Fruit fly (Drosophila melanogaster) whole organism, embryonic: Measurements from ENCODE around the gene Dis3l2.

Source experiments
- Atf3 ChIP-seq: fragments of 200-800 bp; sonication (Bioruptor generic); optimal IDR thresholded peaks from 3 replicates; lab custom pipeline; 2016; ENCODE audit warnings: missing biosample characterization, missing genetic modification characterization
- CG10209 ChIP-seq: fragments of 200-800 bp; sonication (Bioruptor generic); optimal IDR thresholded peaks from 3 replicates; lab custom pipeline; 2017; ENCODE audit warnings: missing biosample characterization, mild to moderate bottlenecking, missing genetic modification characterization, missing genetic modification reagents
- CG10267 ChIP-seq: fragments of 200-800 bp; sonication (Bioruptor generic); optimal IDR thresholded peaks from 2 replicates; lab custom pipeline; 2018; ENCODE audit warnings: missing biosample characterization, mild to moderate bottlenecking, missing genetic modification characterization, moderate library complexity
- CG10274 ChIP-seq: fragments of 200-800 bp; sonication (Bioruptor generic); optimal IDR thresholded peaks from 3 replicates; lab custom pipeline; 2017; ENCODE audit warnings: missing biosample characterization, mild to moderate bottlenecking, missing genetic modification characterization
- CG10543 ChIP-seq: fragments of 200-800 bp; sonication (Bioruptor generic); optimal IDR thresholded peaks from 3 replicates; lab custom pipeline; 2017; ENCODE audit warnings: missing biosample characterization, mild to moderate bottlenecking, missing genetic modification characterization, moderate library complexity
- CG11398 ChIP-seq: fragments of 200-800 bp; sonication (Bioruptor generic); optimal IDR thresholded peaks from 2 replicates; lab custom pipeline; 2016; ENCODE audit warnings: missing biosample characterization, missing genetic modification characterization
- CG11456 ChIP-seq: fragments of 200-800 bp; sonication (Bioruptor generic); IDR thresholded peaks from 3 replicates; pipeline ENCODE4 v1.3.6; 2022; ENCODE audit warnings: missing biosample characterization, missing genetic modification characterization
- CG11723 ChIP-seq: fragments of 200-800 bp; sonication (Bioruptor generic); optimal IDR thresholded peaks from 2 replicates; lab custom pipeline; 2017; ENCODE audit warnings: missing biosample characterization, mild to moderate bottlenecking, missing genetic modification characterization
- CG12155 ChIP-seq: fragments of 200-800 bp; sonication (Bioruptor generic); optimal IDR thresholded peaks from 3 replicates; lab custom pipeline; 2016; ENCODE audit warnings: missing biosample characterization, missing genetic modification characterization
- CG14050 ChIP-seq: fragments of 200-800 bp; sonication (Bioruptor generic); IDR thresholded peaks from 3 replicates; pipeline ENCODE4 v1.3.6; 2022; ENCODE audit warnings: missing biosample characterization, missing genetic modification characterization
- CG31441 ChIP-seq: fragments of 200-800 bp; sonication (Bioruptor generic); IDR thresholded peaks from 2 replicates; pipeline ENCODE4 v1.3.6; 2022; ENCODE audit warnings: missing biosample characterization, missing genetic modification characterization
- CG32772 ChIP-seq: fragments of 200-800 bp; sonication (Bioruptor generic); IDR thresholded peaks from 2 replicates; pipeline ENCODE4 v1.3.6; 2022; ENCODE audit warnings: missing biosample characterization, missing genetic modification characterization
- CG3407 ChIP-seq: fragments of 200-800 bp; sonication (Bioruptor generic); optimal IDR thresholded peaks from 2 replicates; lab custom pipeline; 2018; ENCODE audit warnings: missing biosample characterization, mild to moderate bottlenecking, missing genetic modification characterization
- CG34224 ChIP-seq: fragments of 200-800 bp; sonication (Bioruptor generic); IDR thresholded peaks from 3 replicates; pipeline ENCODE4 v1.3.6; 2022; ENCODE audit warnings: missing biosample characterization, missing genetic modification characterization; ENCODE audit not compliant: partially characterized antibody
- CG34376 ChIP-seq: fragments of 200-800 bp; sonication (Bioruptor generic); optimal IDR thresholded peaks from 2 replicates; lab custom pipeline; 2018; ENCODE audit warnings: missing biosample characterization, mild to moderate bottlenecking, missing genetic modification characterization
- CG34422 ChIP-seq: fragments of 200-800 bp; sonication (Bioruptor generic); IDR thresholded peaks from 3 replicates; pipeline ENCODE4 v1.3.6; 2022; ENCODE audit warnings: missing biosample characterization, missing genetic modification characterization
- CG3995 ChIP-seq: fragments of 200-800 bp; sonication (Bioruptor generic); optimal IDR thresholded peaks from 3 replicates; lab custom pipeline; 2016; ENCODE audit warnings: missing biosample characterization, missing genetic modification characterization
- CG6272 ChIP-seq: fragments of 200-800 bp; sonication (Bioruptor generic); IDR thresholded peaks from 2 replicates; pipeline ENCODE4 v1.3.6; 2022; ENCODE audit warnings: missing biosample characterization, missing genetic modification characterization
- CG9437 ChIP-seq: fragments of 200-800 bp; sonication (Bioruptor generic); optimal IDR thresholded peaks from 2 replicates; lab custom pipeline; 2018; ENCODE audit warnings: missing biosample characterization, mild to moderate bottlenecking, missing genetic modification characterization
- CG9609 ChIP-seq: fragments of 200-800 bp; sonication (Bioruptor generic); optimal IDR thresholded peaks from 3 replicates; lab custom pipeline; 2016; ENCODE audit warnings: missing biosample characterization, missing genetic modification characterization
- Dek ChIP-seq: fragments of 200-800 bp; sonication (Bioruptor generic); optimal IDR thresholded peaks from 3 replicates; lab custom pipeline; 2019; ENCODE audit warnings: missing biosample characterization, mild to moderate bottlenecking, missing genetic modification characterization, moderate library complexity
- Doc2 ChIP-seq: fragments of 200-800 bp; sonication (Bioruptor generic); IDR thresholded peaks from 2 replicates; pipeline ENCODE4 v1.3.6; 2022; ENCODE audit warnings: missing biosample characterization, missing genetic modification characterization
- Eip74EF ChIP-seq, 2 experiments: fragments of 200-800 bp in 1 of 2; fragments of >200 bp in 1 of 2; sonication (Bioruptor generic) in 1 of 2; optimal IDR thresholded peaks; 2 replicates each; lab custom pipeline; 2017 to 2019; ENCODE audit warnings: missing biosample characterization in 2 of 2, missing genetic modification characterization in 2 of 2, mild to moderate bottlenecking in 1 of 2, moderate library complexity in 1 of 2
- Nf-YA ChIP-seq: fragments of 200-800 bp; sonication (Bioruptor generic); IDR thresholded peaks from 2 replicates; pipeline ENCODE4 v1.3.6; 2022; ENCODE audit warnings: missing biosample characterization, missing genetic modification characterization
- Side ChIP-seq: fragments of 200-800 bp; sonication (Bioruptor generic); optimal IDR thresholded peaks from 2 replicates; lab custom pipeline; 2016; ENCODE audit warnings: missing biosample characterization, missing genetic modification characterization
- Spps ChIP-seq: fragments of 200-800 bp; sonication (Bioruptor generic); optimal IDR thresholded peaks from 2 replicates; lab custom pipeline; 2018; ENCODE audit warnings: missing biosample characterization, mild to moderate bottlenecking, missing genetic modification characterization
- al ChIP-seq: fragments of 200-800 bp; sonication (Bioruptor generic); IDR thresholded peaks from 2 replicates; pipeline ENCODE4 v1.3.6; 2022; ENCODE audit warnings: missing biosample characterization, missing genetic modification characterization
- bbx ChIP-seq: fragments of 200-800 bp; sonication (Bioruptor generic); IDR thresholded peaks from 2 replicates; pipeline ENCODE4 v1.3.6; 2022; ENCODE audit warnings: missing biosample characterization, missing genetic modification characterization; ENCODE audit not compliant: partially characterized antibody
- bsh ChIP-seq, 2 experiments: fragments of 200-800 bp; sonication (Bioruptor generic); optimal IDR thresholded peaks; 2 replicates each; lab custom pipeline; 2017 to 2018; ENCODE audit warnings: mild to moderate bottlenecking in 2 of 2, missing biosample characterization in 2 of 2, missing genetic modification characterization in 2 of 2, moderate library complexity in 1 of 2
- croc ChIP-seq: fragments of 200-800 bp; sonication (Bioruptor generic); conservative IDR thresholded peaks from 3 replicates; pipeline ENCODE4 v1.3.6; 2022; ENCODE audit warnings: missing biosample characterization, missing genetic modification characterization
- dimm ChIP-seq: fragments of 200-800 bp; sonication (Bioruptor generic); IDR thresholded peaks from 2 replicates; pipeline ENCODE4 v1.3.6; 2022; ENCODE audit warnings: missing biosample characterization, missing genetic modification characterization
- dmrt99B ChIP-seq: fragments of 200-800 bp; sonication (Bioruptor generic); optimal IDR thresholded peaks from 2 replicates; lab custom pipeline; 2018; ENCODE audit warnings: missing biosample characterization, mild to moderate bottlenecking, missing genetic modification characterization, moderate library complexity
- eyg ChIP-seq: fragments of 200-800 bp; sonication (Bioruptor generic); optimal IDR thresholded peaks from 3 replicates; lab custom pipeline; 2016; ENCODE audit warnings: missing biosample characterization, missing genetic modification characterization
- fru ChIP-seq: fragments of >200 bp; optimal IDR thresholded peaks from 2 replicates; lab custom pipeline; 2017
- mirr ChIP-seq: fragments of 200-800 bp; sonication (Bioruptor generic); optimal IDR thresholded peaks from 3 replicates; lab custom pipeline; 2018; ENCODE audit warnings: missing biosample characterization, mild to moderate bottlenecking, missing genetic modification characterization
- mld ChIP-seq: fragments of 200-800 bp; sonication (Bioruptor generic); IDR thresholded peaks from 3 replicates; pipeline ENCODE4 v1.3.6; 2022; ENCODE audit warnings: missing biosample characterization, missing genetic modification characterization; ENCODE audit not compliant: partially characterized antibody
- nerfin-1 ChIP-seq: fragments of 200-800 bp; sonication (Bioruptor generic); optimal IDR thresholded peaks from 3 replicates; lab custom pipeline; 2019; ENCODE audit warnings: missing biosample characterization, mild to moderate bottlenecking, missing genetic modification characterization, moderate library complexity
- otp ChIP-seq: fragments of 200-800 bp; sonication (Bioruptor generic); IDR thresholded peaks from 3 replicates; pipeline ENCODE4, ENCODE4 v1.3.6; 2022; ENCODE audit warnings: missing biosample characterization, missing genetic modification characterization
- p53 ChIP-seq: fragments of 200-800 bp; sonication (Bioruptor generic); optimal IDR thresholded peaks from 2 replicates; lab custom pipeline; 2016; ENCODE audit warnings: missing biosample characterization, missing genetic modification characterization
- pb ChIP-seq: fragments of 200-800 bp; sonication (Bioruptor generic); optimal IDR thresholded peaks from 3 replicates; lab custom pipeline; 2016; ENCODE audit warnings: missing biosample characterization, missing genetic modification characterization
- pho ChIP-seq: fragments of 200-800 bp; sonication (Bioruptor generic); optimal IDR thresholded peaks from 2 replicates; lab custom pipeline; 2016; ENCODE audit warnings: missing biosample characterization, missing genetic modification characterization
- sd ChIP-seq: fragments of 200-800 bp; sonication (Bioruptor generic); optimal IDR thresholded peaks from 3 replicates; lab custom pipeline; 2018; ENCODE audit warnings: missing biosample characterization, mild to moderate bottlenecking, missing genetic modification characterization, moderate library complexity
- so ChIP-seq: fragments of 200-800 bp; sonication (Bioruptor generic); IDR thresholded peaks from 3 replicates; pipeline ENCODE4 v1.3.6; 2022; ENCODE audit warnings: missing biosample characterization, missing genetic modification characterization
- ssp ChIP-seq: fragments of 200-800 bp; sonication (Bioruptor generic); IDR thresholded peaks from 2 replicates; pipeline ENCODE4 v1.3.6; 2022; ENCODE audit warnings: missing biosample characterization, missing genetic modification characterization
- tll ChIP-seq, 2 experiments: fragments of 200-800 bp in 1 of 2; fragments of >200 bp in 1 of 2; sonication (Bioruptor generic) in 1 of 2; optimal IDR thresholded peaks; 2 replicates each; lab custom pipeline; 2017 to 2019; ENCODE audit warnings: missing biosample characterization in 2 of 2, missing genetic modification characterization in 2 of 2, mild to moderate bottlenecking in 1 of 2, moderate library complexity in 1 of 2
- trem ChIP-seq: fragments of 200-800 bp; optimal IDR thresholded peaks from 3 replicates; lab custom pipeline; 2019; ENCODE audit warnings: missing biosample characterization, mild to moderate bottlenecking, missing genetic modification characterization, moderate library complexity
- trh ChIP-seq: fragments of 200-800 bp; sonication (Bioruptor generic); optimal IDR thresholded peaks from 2 replicates; lab custom pipeline; 2016; ENCODE audit warnings: missing biosample characterization, missing genetic modification characterization
- tup ChIP-seq: fragments of 200-800 bp; sonication (Bioruptor generic); optimal IDR thresholded peaks from 2 replicates; lab custom pipeline; 2016; ENCODE audit warnings: missing biosample characterization, mild to moderate bottlenecking, missing genetic modification characterization, moderate library complexity
- wor ChIP-seq: fragments of 200-800 bp; sonication (Bioruptor generic); IDR thresholded peaks from 2 replicates; pipeline ENCODE4 v1.3.6; 2022; ENCODE audit warnings: missing biosample characterization, missing genetic modification characterization

Gene Dis3l2

dm6 chr3L:224004-224951, 11.8 kb downstream of the Dis3l2 start (continued):
- TF ChIP-seq mirr (peak; percentile 31), CG14050 (GFP tag; lab: Robert Waterston, UW) (no peak; the same call in 2 of the 3 replicates), Atf3 (GFP tag; lab: Kevin White, UChicago) (peak; percentile 1), nerfin-1 (tag; lab: Kevin White, UChicago) (no peak), CG10209 (no peak), CG11723 (GFP tag; lab: Kevin White, UChicago) (no peak), tup (GFP tag; lab: Kevin White, UChicago) (peak; percentile 14), croc (no peak), dimm (GFP tag; lab: Robert Waterston, UW) (no peak), eyg (no peak), CG10274 (GFP tag; lab: Kevin White, UChicago) (no peak), p53 (GFP tag; lab: Kevin White, UChicago) (no peak), CG34422 (GFP tag; lab: Robert Waterston, UW) (peak; percentile 76), fru (no peak), ssp (GFP tag; lab: Robert Waterston, UW) (no peak), CG32772 (GFP tag; lab: Robert Waterston, UW) (no peak), CG6272 (GFP tag; lab: Robert Waterston, UW) (0 out of 2 replicates have a peak, but pooled peaks have one; percentile 21), CG31441 (GFP tag; lab: Robert Waterston, UW) (no peak), bsh (GFP tag; optimal IDR thresholded peaks at IDR 0.05; lab: Kevin White, UChicago) (no peak), Dek (no peak), Spps (tag; lab: Kevin White, UChicago) (no peak), tll (GFP tag; optimal IDR thresholded peaks at IDR 0.05; lab: Kevin White, UChicago) (no peak), CG12155 (no peak), CG9609 (no peak), CG10267 (tag; lab: Kevin White, UChicago) (no peak), Side (no peak), dmrt99B (tag; lab: Kevin White, UChicago) (no peak), CG9437 (no peak), bbx (GFP tag; lab: Robert Waterston, UW) (peak; percentile 64), CG34376 (GFP tag; lab: Kevin White, UChicago) (peak; percentile 64), CG34224 (GFP tag; lab: Robert Waterston, UW) (no peak), otp (peak; percentile 10; the same call in 1 of the 3 replicates), trh (GFP tag; lab: Kevin White, UChicago) (no peak), so (GFP tag; lab: Robert Waterston, UW) (peak; percentile 17; the same call in 1 of the 3 replicates), CG10543 (peak; percentile 90), Nf-YA (GFP tag; lab: Robert Waterston, UW) (no peak), CG11456 (GFP tag; lab: Robert Waterston, UW) (peak; percentile 57; the same call in 2 of the 3 replicates), Doc2 (no peak), sd (tag; lab: Kevin White, UChicago) (no peak), pb (GFP tag; lab: Kevin White, UChicago) (no peak), wor (GFP tag; lab: Robert Waterston, UW) (no peak), CG11398 (GFP tag; lab: Kevin White, UChicago) (peak; percentile 36), CG3407 (GFP tag; lab: Kevin White, UChicago) (no peak), Eip74EF (GFP tag; optimal IDR thresholded peaks at IDR 0.05; lab: Kevin White, UChicago) (peak in 1 of 2 experiments; percentile 81), trem (tag; lab: Kevin White, UChicago) (no peak), pho (GFP tag; lab: Kevin White, UChicago) (peak; percentile 34), CG3995 (no peak), al (GFP tag; lab: Robert Waterston, UW) (no peak), mld (GFP tag; lab: Robert Waterston, UW) (no peak)
